Worm (Caenorhabditis elegans) whole organism, L4 larva: ENCODE results near the gene rhy-1.
A peak's percentile ranks its signal among the peaks of the same experiment; 100 is the strongest.

Experiments
- D1046.2 ChIP-seq: fragments of 200-800 bp; sonication (Bioruptor generic); IDR thresholded peaks from 2 replicates; pipeline ENCODE4 v1.3.6; 2022; ENCODE audit warnings: missing genetic modification characterization, missing compliant biosample characterization
- F10B5.3 ChIP-seq: sonication (generic microtip); optimal IDR thresholded peaks from 2 replicates; lab custom pipeline; 2016; ENCODE audit warnings: mild to moderate bottlenecking, missing genetic modification characterization, missing compliant biosample characterization
- F44E2.7 ChIP-seq: fragments of 200-800 bp; sonication (Bioruptor generic); IDR thresholded peaks from 2 replicates; pipeline ENCODE4 v2.1.2; 2022; ENCODE audit warnings: missing genetic modification characterization, missing compliant biosample characterization
- T20F7.1 ChIP-seq: fragments of 200-800 bp; sonication (Bioruptor generic); optimal IDR thresholded peaks from 2 replicates; lab custom pipeline; 2018; ENCODE audit warnings: mild to moderate bottlenecking, missing genetic modification characterization, missing compliant biosample characterization
- Y48G9A.11 ChIP-seq: fragments of 200-800 bp; sonication (Bioruptor generic); IDR thresholded peaks from 2 replicates; pipeline ENCODE4 v1.3.6; 2022; ENCODE audit warnings: missing genetic modification reagents, missing genetic modification characterization, missing compliant biosample characterization
- Y5F2A.4 ChIP-seq: fragments of 200-800 bp; sonication (Bioruptor generic); optimal IDR thresholded peaks from 2 replicates; lab custom pipeline; 2018; ENCODE audit warnings: mild to moderate bottlenecking, missing genetic modification characterization, missing compliant biosample characterization
- Y75B8A.6 ChIP-seq: fragments of 200-800 bp; sonication (Bioruptor generic); IDR thresholded peaks from 2 replicates; pipeline ENCODE4 v1.3.6; 2022; ENCODE audit warnings: missing genetic modification reagents, missing genetic modification characterization, missing compliant biosample characterization
- ZK337.2 ChIP-seq: fragments of 200-800 bp; sonication (Bioruptor generic); IDR thresholded peaks from 2 replicates; pipeline ENCODE4 v1.3.6; 2022; ENCODE audit warnings: missing genetic modification reagents, missing genetic modification characterization, missing compliant biosample characterization
- aha-1 ChIP-seq: fragments of 150-350 bp; peaks from one replicate; lab custom pipeline; 2014; ENCODE audit warnings: missing biosample characterization, missing genetic modification characterization
- aly-2 ChIP-seq: sonication (generic microtip); optimal IDR thresholded peaks from 2 replicates; lab custom pipeline; 2018; ENCODE audit warnings: missing biosample characterization, missing genetic modification characterization
- ama-1 ChIP-seq: fragments of 150-350 bp; optimal IDR thresholded peaks from 2 replicates; lab custom pipeline; 2014; ENCODE audit warnings: inconsistent platforms, mixed read lengths
- arid-1 ChIP-seq: fragments of 200-800 bp; sonication (Bioruptor generic); conservative IDR thresholded peaks from 2 replicates; pipeline ENCODE4 v1.3.6; 2022; ENCODE audit warnings: missing genetic modification reagents, missing genetic modification characterization, missing compliant biosample characterization
- attf-4 ChIP-seq: sonication (generic microtip); optimal IDR thresholded peaks from 3 replicates; lab custom pipeline; 2017; ENCODE audit warnings: missing biosample characterization, missing genetic modification characterization
- ceh-32 ChIP-seq: sonication (generic microtip); optimal IDR thresholded peaks from 2 replicates; lab custom pipeline; 2016; ENCODE audit warnings: mild to moderate bottlenecking, missing genetic modification characterization, missing compliant biosample characterization; ENCODE audit not compliant: poor library complexity
- ceh-62 ChIP-seq: sonication (generic microtip); optimal IDR thresholded peaks from 2 replicates; lab custom pipeline; 2017; ENCODE audit warnings: missing biosample characterization, missing genetic modification characterization
- ces-1 ChIP-seq: fragments of 150-350 bp; sonication (generic microtip); optimal IDR thresholded peaks from 4 replicates; lab custom pipeline; 2014; ENCODE audit warnings: missing biosample characterization, missing genetic modification reagents, missing genetic modification characterization
- cey-2 ChIP-seq: sonication (generic microtip); optimal IDR thresholded peaks from 3 replicates; lab custom pipeline; 2017; ENCODE audit warnings: missing genetic modification characterization, mild to moderate bottlenecking, missing compliant biosample characterization, antibody characterized with exemption, borderline replicate concordance; ENCODE audit not compliant: insufficient read depth
- ctbp-1 ChIP-seq: fragments of 200-800 bp; sonication (Bioruptor generic); IDR thresholded peaks from 2 replicates; pipeline ENCODE4 v1.3.6; 2022; ENCODE audit warnings: missing genetic modification reagents, missing genetic modification characterization, missing compliant biosample characterization
- daf-19 ChIP-seq: fragments of 200-800 bp; sonication (Bioruptor generic); conservative IDR thresholded peaks from 2 replicates; pipeline ENCODE4 v1.3.6; 2022; ENCODE audit warnings: missing genetic modification characterization, missing compliant biosample characterization
- daf-8 ChIP-seq: fragments of 200-800 bp; sonication (Bioruptor generic); IDR thresholded peaks from 2 replicates; pipeline ENCODE4 v1.3.6; 2022; ENCODE audit warnings: missing genetic modification characterization, missing compliant biosample characterization
- dmd-6 ChIP-seq: fragments of 200-800 bp; sonication (Bioruptor generic); IDR thresholded peaks from 2 replicates; pipeline ENCODE4 v1.3.6; 2022; ENCODE audit warnings: missing genetic modification reagents, missing genetic modification characterization, missing compliant biosample characterization
- dmd-8 ChIP-seq: fragments of 200-800 bp; sonication (Bioruptor generic); IDR thresholded peaks from 2 replicates; pipeline ENCODE4 v1.3.6; 2022; ENCODE audit warnings: missing genetic modification characterization, missing compliant biosample characterization
- dpl-1 ChIP-seq: fragments of 150-350 bp; optimal IDR thresholded peaks from 2 replicates; lab custom pipeline; 2014; ENCODE audit warnings: missing biosample characterization, missing genetic modification reagents, missing genetic modification characterization
- dve-1 ChIP-seq: sonication (generic microtip); optimal IDR thresholded peaks from 2 replicates; lab custom pipeline; 2017; ENCODE audit warnings: antibody characterized with exemption, mild to moderate bottlenecking, missing genetic modification characterization, missing compliant biosample characterization; ENCODE audit not compliant: insufficient read depth
- egl-43 ChIP-seq: fragments of 200-800 bp; sonication (Bioruptor generic); IDR thresholded peaks from 2 replicates; pipeline ENCODE4 v1.3.6; 2022; ENCODE audit warnings: missing genetic modification reagents, missing genetic modification characterization, missing compliant biosample characterization
- fos-1 ChIP-seq: fragments of 150-350 bp; optimal IDR thresholded peaks from 2 replicates; lab custom pipeline; 2014; ENCODE audit warnings: missing biosample characterization, missing genetic modification characterization
- hif-1 ChIP-seq, 2 experiments: sonication (generic microtip); optimal IDR thresholded peaks; 2 replicates each; lab custom pipeline; 2016 to 2017; ENCODE audit warnings: missing compliant biosample characterization in 2 of 2, missing genetic modification characterization in 2 of 2, missing genetic modification reagents in 2 of 2, missing genotype in 2 of 2, mild to moderate bottlenecking in 1 of 2
- hlh-30 ChIP-seq: sonication (generic microtip); optimal IDR thresholded peaks from 2 replicates; lab custom pipeline; 2017; ENCODE audit warnings: antibody characterized with exemption, mild to moderate bottlenecking, missing genetic modification characterization, missing compliant biosample characterization; ENCODE audit not compliant: insufficient read depth
- hmg-1.1 ChIP-seq: fragments of 200-800 bp; sonication (Bioruptor generic); IDR thresholded peaks from 2 replicates; pipeline ENCODE4 v1.3.6; 2022; ENCODE audit warnings: missing genetic modification reagents, missing genetic modification characterization, missing compliant biosample characterization
- lim-7 ChIP-seq: fragments of 200-800 bp; sonication (Bioruptor generic); IDR thresholded peaks from 2 replicates; pipeline ENCODE4 v1.3.6; 2022; ENCODE audit warnings: missing genetic modification characterization, missing compliant biosample characterization
- lin-13 ChIP-seq: fragments of 150-350 bp; optimal IDR thresholded peaks from 2 replicates; lab custom pipeline; 2014; ENCODE audit warnings: missing biosample characterization, missing genetic modification reagents, missing genetic modification characterization
- lin-15B ChIP-seq: fragments of 150-350 bp; sonication (generic microtip); optimal IDR thresholded peaks from 3 replicates; lab custom pipeline; 2014; ENCODE audit warnings: missing biosample characterization, missing genetic modification characterization
- lin-39 ChIP-seq: fragments of 150-350 bp; optimal IDR thresholded peaks from 2 replicates; lab custom pipeline; 2014; ENCODE audit warnings: missing biosample characterization, missing genetic modification reagents, missing genetic modification characterization
- madf-5 ChIP-seq, 2 experiments: fragments of 200-800 bp; sonication (Bioruptor generic); IDR thresholded peaks; 2 replicates each; pipeline ENCODE4 v1.3.6; 2022; ENCODE audit warnings: missing compliant biosample characterization in 2 of 2, missing genetic modification characterization in 2 of 2
- madf-9 ChIP-seq: fragments of 200-800 bp; sonication (Bioruptor generic); conservative IDR thresholded peaks from 2 replicates; pipeline ENCODE4 v1.3.6; 2022; ENCODE audit warnings: missing genetic modification reagents, missing genetic modification characterization, missing compliant biosample characterization
- mdt-29 ChIP-seq: fragments of 200-800 bp; sonication (Bioruptor generic); IDR thresholded peaks from 2 replicates; pipeline ENCODE4 v1.3.6; 2022; ENCODE audit warnings: missing genetic modification reagents, missing genetic modification characterization, missing compliant biosample characterization
- mxl-3 ChIP-seq: fragments of 200-800 bp; sonication (Bioruptor generic); optimal IDR thresholded peaks from 2 replicates; lab custom pipeline; 2018; ENCODE audit warnings: mild to moderate bottlenecking, missing genetic modification characterization, missing compliant biosample characterization
- nhr-10 ChIP-seq: fragments of 150-350 bp; optimal IDR thresholded peaks from 2 replicates; lab custom pipeline; 2014; ENCODE audit warnings: missing biosample characterization, missing genetic modification characterization
- nhr-28 ChIP-seq: fragments of 150-350 bp; optimal IDR thresholded peaks from 2 replicates; lab custom pipeline; 2014; ENCODE audit warnings: missing biosample characterization, missing genetic modification characterization
- nhr-41 ChIP-seq: fragments of 200-800 bp; sonication (Bioruptor generic); IDR thresholded peaks from 2 replicates; pipeline ENCODE4 v1.3.6; 2022; ENCODE audit warnings: missing genetic modification reagents, missing genetic modification characterization, missing compliant biosample characterization
- nhr-76 ChIP-seq: fragments of 150-350 bp; optimal IDR thresholded peaks from 2 replicates; lab custom pipeline; 2014; ENCODE audit warnings: missing biosample characterization, missing genetic modification characterization
- pqm-1 ChIP-seq: sonication (generic microtip); optimal IDR thresholded peaks from 2 replicates; lab custom pipeline; 2017; ENCODE audit warnings: missing biosample characterization, missing genetic modification characterization
- rbr-2 ChIP-seq: sonication (generic microtip); optimal IDR thresholded peaks from 2 replicates; lab custom pipeline; 2016; ENCODE audit warnings: missing genotype, missing genetic modification characterization, missing compliant biosample characterization
- saeg-2 ChIP-seq: fragments of 200-800 bp; sonication (Bioruptor generic); IDR thresholded peaks from 2 replicates; pipeline ENCODE4 v1.3.6; 2022; ENCODE audit warnings: missing genetic modification reagents, missing genetic modification characterization, missing compliant biosample characterization
- sdz-12 ChIP-seq: fragments of 200-800 bp; sonication (Bioruptor generic); optimal IDR thresholded peaks from 2 replicates; lab custom pipeline; 2018; ENCODE audit warnings: mild to moderate bottlenecking, missing genetic modification characterization, missing compliant biosample characterization
- set-16 ChIP-seq: fragments of 200-800 bp; sonication (Bioruptor generic); IDR thresholded peaks from 2 replicates; pipeline ENCODE4 v1.3.6; 2022; ENCODE audit warnings: missing genetic modification reagents, missing genetic modification characterization, missing compliant biosample characterization
- spr-1 ChIP-seq: sonication (generic microtip); optimal IDR thresholded peaks from 2 replicates; lab custom pipeline; 2016; ENCODE audit warnings: mild to moderate bottlenecking, missing genetic modification characterization, missing compliant biosample characterization
- unc-130 ChIP-seq: sonication (generic microtip); optimal IDR thresholded peaks from 2 replicates; lab custom pipeline; 2016; ENCODE audit warnings: missing genetic modification reagents, missing genetic modification characterization, missing compliant biosample characterization
- unc-39 ChIP-seq: sonication (generic microtip); optimal IDR thresholded peaks from 2 replicates; lab custom pipeline; 2017; ENCODE audit warnings: missing biosample characterization, missing genetic modification characterization
- vab-7 ChIP-seq: fragments of 200-800 bp; sonication (Bioruptor generic); IDR thresholded peaks from 2 replicates; pipeline ENCODE4 v1.3.6; 2022; ENCODE audit warnings: missing genetic modification reagents, missing genetic modification characterization, missing compliant biosample characterization
- zag-1 ChIP-seq: fragments of 150-350 bp; optimal IDR thresholded peaks from 2 replicates; lab custom pipeline; 2014; ENCODE audit warnings: missing biosample characterization, missing genetic modification characterization
- zfp-3 ChIP-seq: fragments of 200-800 bp; sonication (Bioruptor generic); conservative IDR thresholded peaks from 2 replicates; pipeline ENCODE4 v1.3.6; 2022; ENCODE audit warnings: missing genetic modification reagents, missing genetic modification characterization, missing compliant biosample characterization

rhy-1 gene

ce11 chrII:9160197-9160806, 877 bp upstream of the rhy-1 start (continued):
- TF ChIP-seq madf-5 (GFP tag; IDR thresholded peaks at IDR 0.05; lab: Robert Waterston, UW): no peak
- no peak for TF ChIP-seq nhr-10
- TF ChIP-seq nhr-28 (tag; lab: Kevin White, UChicago): peak; percentile 84
- no peak for TF ChIP-seq nhr-41 (GFP tag; lab: Robert Waterston, UW)
- TF ChIP-seq saeg-2 (GFP tag; lab: Robert Waterston, UW): no peak
- no peak for TF ChIP-seq arid-1 (GFP tag; lab: Robert Waterston, UW)
- no peak for TF ChIP-seq set-16 (GFP tag; lab: Robert Waterston, UW)
- peak; percentile 35 for TF ChIP-seq nhr-76
- peak; percentile 83 for TF ChIP-seq mxl-3 (GFP tag; lab: Kevin White, UChicago)
- no peak for TF ChIP-seq zfp-3 (GFP tag; lab: Robert Waterston, UW)
- TF ChIP-seq Y75B8A.6 (GFP tag; lab: Robert Waterston, UW): no peak
- peak; percentile 99 for TF ChIP-seq hif-1 (tag; optimal IDR thresholded peaks at IDR 0.05; lab: Kevin White, UChicago)
- TF ChIP-seq hlh-30 (tag; lab: Kevin White, UChicago): peak; percentile 75
- no peak for TF ChIP-seq unc-130 (GFP tag; lab: Kevin White, UChicago)
- TF ChIP-seq lim-7 (GFP tag; lab: Robert Waterston, UW): no peak
- peak; percentile 89 for TF ChIP-seq dmd-6 (GFP tag; lab: Robert Waterston, UW)
- no peak for TF ChIP-seq ces-1 (GFP tag; lab: Kevin White, UChicago)
- TF ChIP-seq ama-1 (lab: Kevin White, UChicago): no peak
- no peak for TF ChIP-seq madf-9 (GFP tag; lab: Robert Waterston, UW)
- TF ChIP-seq ZK337.2 (GFP tag; lab: Robert Waterston, UW): no peak
- no peak for TF ChIP-seq dmd-8 (GFP tag; lab: Robert Waterston, UW)
- no peak for TF ChIP-seq F10B5.3 (tag; lab: Kevin White, UChicago)
- TF ChIP-seq hmg-1.1 (GFP tag; lab: Robert Waterston, UW): no peak
- TF ChIP-seq mdt-29 (GFP tag; lab: Robert Waterston, UW): no peak
- no peak for TF ChIP-seq daf-8 (GFP tag; lab: Robert Waterston, UW)
- TF ChIP-seq pqm-1 (tag; lab: Kevin White, UChicago): no peak
- no peak for TF ChIP-seq ceh-32
- no peak for TF ChIP-seq zag-1 (tag; lab: Kevin White, UChicago)
- no peak for TF ChIP-seq aly-2 (tag; lab: Kevin White, UChicago)
- TF ChIP-seq spr-1 (tag; lab: Kevin White, UChicago): no peak
- peak; percentile 20 for TF ChIP-seq cey-2
- no peak for TF ChIP-seq daf-19
- TF ChIP-seq lin-13: no peak
- TF ChIP-seq ctbp-1: no peak
- no peak for TF ChIP-seq F44E2.7 (GFP tag; lab: Robert Waterston, UW)
- TF ChIP-seq attf-4 (tag; lab: Kevin White, UChicago): no peak
- peak; percentile 77 for TF ChIP-seq dve-1
- TF ChIP-seq sdz-12 (GFP tag; lab: Kevin White, UChicago): no peak
- TF ChIP-seq lin-39: no peak
- no peak for TF ChIP-seq ceh-62
- no peak for TF ChIP-seq vab-7 (GFP tag; lab: Robert Waterston, UW)
- TF ChIP-seq egl-43: no peak
- TF ChIP-seq fos-1 (tag; lab: Kevin White, UChicago): no peak
- TF ChIP-seq dpl-1 (GFP tag; lab: Kevin White, UChicago): no peak
- peak; percentile 100 for TF ChIP-seq aha-1 (tag; lab: Kevin White, UChicago)
- no peak for TF ChIP-seq Y48G9A.11 (GFP tag; lab: Robert Waterston, UW)
- no peak for TF ChIP-seq D1046.2 (GFP tag; lab: Robert Waterston, UW)
- no peak for TF ChIP-seq unc-39
- TF ChIP-seq T20F7.1 (GFP tag; lab: Kevin White, UChicago): no peak
- no peak for TF ChIP-seq Y5F2A.4 (GFP tag; lab: Kevin White, UChicago)
- TF ChIP-seq rbr-2: no peak
- TF ChIP-seq lin-15B (tag; lab: Kevin White, UChicago): no peak
